Fruit fly (Drosophila melanogaster) whole organism, embryonic: Measurements from ENCODE around the gene TotZ.
A peak's percentile ranks its signal among the peaks of the same experiment; 100 is the strongest.

ENCODE experiments used
- Awh ChIP-seq: fragments of 200-800 bp; sonication (Bioruptor generic); IDR thresholded peaks from 2 replicates; pipeline ENCODE4, ENCODE4 v1.3.6; 2022; ENCODE audit warnings: missing biosample characterization, missing genetic modification characterization
- Bdp1 ChIP-seq: fragments of 200-800 bp; sonication (Bioruptor generic); optimal IDR thresholded peaks from 3 replicates; lab custom pipeline; 2016; ENCODE audit warnings: missing biosample characterization, missing genetic modification characterization
- CG10209 ChIP-seq: fragments of 200-800 bp; sonication (Bioruptor generic); optimal IDR thresholded peaks from 3 replicates; lab custom pipeline; 2017; ENCODE audit warnings: missing biosample characterization, mild to moderate bottlenecking, missing genetic modification characterization, missing genetic modification reagents
- CG10543 ChIP-seq: fragments of 200-800 bp; sonication (Bioruptor generic); optimal IDR thresholded peaks from 3 replicates; lab custom pipeline; 2017; ENCODE audit warnings: missing biosample characterization, mild to moderate bottlenecking, missing genetic modification characterization, moderate library complexity
- CG10979 ChIP-seq: fragments of 200-800 bp; sonication (Bioruptor generic); optimal IDR thresholded peaks from 2 replicates; lab custom pipeline; 2018; ENCODE audit warnings: missing biosample characterization, mild to moderate bottlenecking, missing genetic modification characterization, moderate library complexity
- CG12659 ChIP-seq: fragments of 200-800 bp; sonication (Bioruptor generic); optimal IDR thresholded peaks from 3 replicates; lab custom pipeline; 2017; ENCODE audit warnings: mild to moderate bottlenecking, missing biosample characterization, missing genetic modification reagents, missing genetic modification characterization
- CG17359 ChIP-seq: fragments of 200-800 bp; sonication (Bioruptor generic); optimal IDR thresholded peaks from 3 replicates; lab custom pipeline; 2018; ENCODE audit warnings: missing biosample characterization, mild to moderate bottlenecking, missing genetic modification characterization, moderate library complexity
- CG17361 ChIP-seq: fragments of 200-800 bp; sonication (Bioruptor generic); IDR thresholded peaks from 3 replicates; pipeline ENCODE4 v1.3.6; 2022; ENCODE audit warnings: missing biosample characterization, missing genetic modification characterization
- CG1792 ChIP-seq: fragments of 200-800 bp; sonication (Bioruptor generic); optimal IDR thresholded peaks from 2 replicates; lab custom pipeline; 2016; ENCODE audit warnings: missing biosample characterization, missing genetic modification characterization
- CG3838 ChIP-seq: fragments of 200-800 bp; sonication (Bioruptor generic); optimal IDR thresholded peaks from 3 replicates; lab custom pipeline; 2016; ENCODE audit warnings: missing biosample characterization, missing genetic modification characterization
- CG43689 ChIP-seq: fragments of 200-800 bp; sonication (Bioruptor generic); IDR thresholded peaks from 2 replicates; pipeline ENCODE4 v1.3.6; 2022; ENCODE audit warnings: missing biosample characterization, missing genetic modification characterization
- CG4404 ChIP-seq: fragments of 200-800 bp; sonication (Bioruptor generic); IDR thresholded peaks from 2 replicates; pipeline ENCODE4 v1.3.6; 2022; ENCODE audit warnings: missing biosample characterization, missing genetic modification characterization
- CG6813 ChIP-seq: fragments of 200-800 bp; sonication (Bioruptor generic); optimal IDR thresholded peaks from 2 replicates; lab custom pipeline; 2017; ENCODE audit warnings: missing biosample characterization, missing genetic modification characterization, mild to moderate bottlenecking, moderate library complexity, missing genetic modification reagents
- CG7357 ChIP-seq: fragments of 200-800 bp; sonication (Bioruptor generic); IDR thresholded peaks from 3 replicates; pipeline ENCODE4 v1.3.6; 2022; ENCODE audit warnings: missing biosample characterization, missing genetic modification characterization
- CG7839 ChIP-seq: fragments of 200-800 bp; sonication (Bioruptor generic); optimal IDR thresholded peaks from 3 replicates; lab custom pipeline; 2018; ENCODE audit warnings: missing biosample characterization, mild to moderate bottlenecking, missing genetic modification characterization, moderate library complexity
- CG7963 ChIP-seq: fragments of 200-800 bp; sonication (Bioruptor generic); IDR thresholded peaks from 3 replicates; pipeline ENCODE4 v1.3.6; 2022; ENCODE audit warnings: missing biosample characterization, missing genetic modification characterization; ENCODE audit not compliant: partially characterized antibody
- CG9727 ChIP-seq: fragments of 200-800 bp; sonication (Bioruptor generic); optimal IDR thresholded peaks from 3 replicates; lab custom pipeline; 2017; ENCODE audit warnings: missing biosample characterization, mild to moderate bottlenecking, missing genetic modification characterization
- CG9932 ChIP-seq: fragments of 200-800 bp; sonication (Bioruptor generic); IDR thresholded peaks from 2 replicates; pipeline ENCODE4 v1.3.6; 2022; ENCODE audit warnings: missing biosample characterization, missing genetic modification characterization
- D19A ChIP-seq: fragments of 200-800 bp; optimal IDR thresholded peaks from 3 replicates; lab custom pipeline; 2019; ENCODE audit warnings: missing biosample characterization, mild to moderate bottlenecking, missing genetic modification characterization, moderate library complexity
- Dip2 ChIP-seq: fragments of 200-800 bp; sonication (Bioruptor generic); IDR thresholded peaks from 2 replicates; pipeline ENCODE4 v1.3.6; 2022; ENCODE audit warnings: missing biosample characterization, missing genetic modification characterization
- Hr51 ChIP-seq, 2 experiments: fragments of 200-800 bp; sonication (Bioruptor generic); optimal IDR thresholded peaks; 2 replicates in 1 of 2; 3 replicates in 1 of 2; lab custom pipeline; 2016 to 2018; ENCODE audit warnings: missing biosample characterization in 2 of 2, missing genetic modification characterization in 2 of 2, mild to moderate bottlenecking in 1 of 2, moderate library complexity in 1 of 2
- Lim3 ChIP-seq: fragments of 200-800 bp; sonication (Bioruptor generic); IDR thresholded peaks from 2 replicates; pipeline ENCODE4 v1.3.6; 2022; ENCODE audit warnings: missing biosample characterization, missing genetic modification characterization
- MBD-R2 ChIP-seq: fragments of 200-800 bp; sonication (Bioruptor generic); IDR thresholded peaks from 2 replicates; pipeline ENCODE4 v1.3.6; 2022; ENCODE audit warnings: missing biosample characterization, missing genetic modification characterization
- Mad ChIP-seq: fragments of 200-800 bp; sonication (Bioruptor generic); optimal IDR thresholded peaks from 2 replicates; lab custom pipeline; 2016; ENCODE audit warnings: missing biosample characterization, missing genetic modification characterization
- Med ChIP-seq: fragments of 200-800 bp; sonication (Bioruptor generic); peaks from one replicate; lab custom pipeline; 2016; ENCODE audit warnings: missing biosample characterization, missing genetic modification characterization, mild to moderate bottlenecking, inconsistent platforms, moderate library complexity
- Meics ChIP-seq: fragments of 200-800 bp; sonication (Bioruptor generic); optimal IDR thresholded peaks from 2 replicates; lab custom pipeline; 2017; ENCODE audit warnings: missing biosample characterization, mild to moderate bottlenecking, missing genetic modification characterization
- Mes4 ChIP-seq: fragments of 200-800 bp; sonication (Bioruptor generic); optimal IDR thresholded peaks from 2 replicates; lab custom pipeline; 2016; ENCODE audit warnings: missing biosample characterization, missing genetic modification characterization
- NC2β ChIP-seq: fragments of 200-800 bp; sonication (Bioruptor generic); optimal IDR thresholded peaks from 2 replicates; lab custom pipeline; 2016; ENCODE audit warnings: missing biosample characterization, missing genetic modification characterization
- Nf-YB ChIP-seq: fragments of 200-800 bp; sonication (Bioruptor generic); optimal IDR thresholded peaks from 3 replicates; lab custom pipeline; 2019; ENCODE audit warnings: missing biosample characterization, mild to moderate bottlenecking, missing genetic modification characterization, moderate library complexity
- Nf-YC ChIP-seq: fragments of 200-800 bp; optimal IDR thresholded peaks from 3 replicates; lab custom pipeline; 2019; ENCODE audit warnings: missing biosample characterization, mild to moderate bottlenecking, missing genetic modification characterization, moderate library complexity
- Ptx1 ChIP-seq: fragments of 200-800 bp; sonication (Bioruptor generic); IDR thresholded peaks from 2 replicates; pipeline ENCODE4 v1.3.6; 2022; ENCODE audit warnings: missing biosample characterization, missing genetic modification characterization
- Ssrp ChIP-seq: fragments of 200-800 bp; sonication (Bioruptor generic); optimal IDR thresholded peaks from 2 replicates; lab custom pipeline; 2018; ENCODE audit warnings: missing biosample characterization, mild to moderate bottlenecking, missing genetic modification characterization, moderate library complexity
- ac ChIP-seq: fragments of 200-800 bp; sonication (Bioruptor generic); optimal IDR thresholded peaks from 3 replicates; lab custom pipeline; 2017; ENCODE audit warnings: missing biosample characterization, mild to moderate bottlenecking, missing genetic modification characterization
- chn ChIP-seq: fragments of 200-800 bp; sonication (Bioruptor generic); optimal IDR thresholded peaks from 2 replicates; lab custom pipeline; 2016; ENCODE audit warnings: missing biosample characterization, missing genetic modification characterization
- corto ChIP-seq: fragments of 200-800 bp; sonication (Bioruptor generic); optimal IDR thresholded peaks from 2 replicates; lab custom pipeline; 2016; ENCODE audit warnings: missing biosample characterization, mild to moderate bottlenecking, missing genetic modification characterization, moderate library complexity
- dimm ChIP-seq: fragments of 200-800 bp; sonication (Bioruptor generic); IDR thresholded peaks from 2 replicates; pipeline ENCODE4 v1.3.6; 2022; ENCODE audit warnings: missing biosample characterization, missing genetic modification characterization
- fru ChIP-seq: fragments of >200 bp; optimal IDR thresholded peaks from 2 replicates; lab custom pipeline; 2017
- ftz-f1 ChIP-seq: fragments of 200-800 bp; sonication (Bioruptor generic); optimal IDR thresholded peaks from 2 replicates; lab custom pipeline; 2016; ENCODE audit warnings: missing biosample characterization, missing genetic modification characterization
- gro ChIP-seq: fragments of 200-800 bp; sonication (Bioruptor generic); optimal IDR thresholded peaks from 2 replicates; lab custom pipeline; 2016; ENCODE audit warnings: missing biosample characterization, missing genetic modification characterization
- hb ChIP-seq: fragments of 200-800 bp; sonication (Bioruptor generic); IDR thresholded peaks from 3 replicates; pipeline ENCODE4 v1.3.6; 2022; ENCODE audit warnings: missing biosample characterization, missing genetic modification characterization; ENCODE audit not compliant: partially characterized antibody
- hth ChIP-seq: fragments of >200 bp; optimal IDR thresholded peaks from 2 replicates; lab custom pipeline; 2017; ENCODE audit warnings: inconsistent platforms
- ind ChIP-seq: fragments of 200-800 bp; sonication (Bioruptor generic); optimal IDR thresholded peaks from 3 replicates; lab custom pipeline; 2016; ENCODE audit warnings: missing biosample characterization, missing genetic modification characterization
- jing ChIP-seq: fragments of 200-800 bp; sonication (Bioruptor generic); optimal IDR thresholded peaks from 2 replicates; lab custom pipeline; 2018; ENCODE audit warnings: missing biosample characterization, mild to moderate bottlenecking, missing genetic modification characterization
- luna ChIP-seq: fragments of 200-800 bp; sonication (Bioruptor generic); optimal IDR thresholded peaks from 2 replicates; lab custom pipeline; 2016; ENCODE audit warnings: missing biosample characterization, missing genetic modification characterization
- pfk ChIP-seq: fragments of 200-800 bp; sonication (Bioruptor generic); optimal IDR thresholded peaks from 2 replicates; lab custom pipeline; 2018; ENCODE audit warnings: missing biosample characterization, mild to moderate bottlenecking, missing genetic modification characterization, moderate library complexity
- row ChIP-seq: fragments of 200-800 bp; sonication (Bioruptor generic); IDR thresholded peaks from 3 replicates; pipeline ENCODE4 v1.3.6; 2022; ENCODE audit warnings: missing biosample characterization, missing genetic modification characterization
- run ChIP-seq: fragments of 200-800 bp; sonication (Bioruptor generic); optimal IDR thresholded peaks from 3 replicates; lab custom pipeline; 2018; ENCODE audit warnings: missing biosample characterization, mild to moderate bottlenecking, missing genetic modification characterization
- sd ChIP-seq: fragments of 200-800 bp; sonication (Bioruptor generic); optimal IDR thresholded peaks from 3 replicates; lab custom pipeline; 2018; ENCODE audit warnings: missing biosample characterization, mild to moderate bottlenecking, missing genetic modification characterization, moderate library complexity
- slbo ChIP-seq: fragments of 200-800 bp; sonication (Bioruptor generic); IDR thresholded peaks from 2 replicates; pipeline ENCODE4 v1.3.6; 2022; ENCODE audit warnings: missing biosample characterization, missing genetic modification characterization
- stwl ChIP-seq: fragments of 200-800 bp; sonication (Bioruptor generic); optimal IDR thresholded peaks from 3 replicates; lab custom pipeline; 2018; ENCODE audit warnings: missing biosample characterization, mild to moderate bottlenecking, missing genetic modification characterization, moderate library complexity
- trem ChIP-seq: fragments of 200-800 bp; optimal IDR thresholded peaks from 3 replicates; lab custom pipeline; 2019; ENCODE audit warnings: missing biosample characterization, mild to moderate bottlenecking, missing genetic modification characterization, moderate library complexity
- tx ChIP-seq: fragments of 200-800 bp; sonication (Bioruptor generic); optimal IDR thresholded peaks from 2 replicates; lab custom pipeline; 2016; ENCODE audit warnings: missing biosample characterization, missing genetic modification characterization
- vfl ChIP-seq: fragments of 200-800 bp; sonication (Bioruptor generic); optimal IDR thresholded peaks from 2 replicates; lab custom pipeline; 2016; ENCODE audit warnings: missing biosample characterization, missing genetic modification characterization

Gene TotZ

DNA sequence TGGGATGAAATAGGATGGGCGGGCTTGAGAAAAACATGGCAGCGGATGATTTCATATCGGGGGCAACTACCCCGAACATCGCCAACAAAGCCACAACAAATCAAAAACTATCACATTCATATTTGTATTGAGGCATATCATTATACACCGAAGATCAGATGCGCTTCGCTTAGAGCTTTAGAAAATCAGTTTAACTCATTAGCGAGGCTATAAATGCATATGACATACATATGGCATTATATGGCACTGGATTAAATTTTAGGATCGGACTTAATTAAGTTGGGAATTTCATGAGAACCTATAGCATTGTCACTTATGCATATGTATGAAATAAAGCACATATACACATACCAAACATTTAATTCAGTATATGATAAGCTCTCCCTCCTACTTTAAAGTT, 31.2 kb upstream of the TotZ start:
- TF ChIP-seq Med (GFP tag; lab: Kevin White, UChicago) (peak; percentile 58), CG10543 (GFP tag; lab: Kevin White, UChicago) (no peak), CG7839 (tag; lab: Kevin White, UChicago) (peak; percentile 40), Ssrp (tag; lab: Kevin White, UChicago) (no peak), Ptx1 (GFP tag; lab: Robert Waterston, UW) (peak; percentile 28; the same call in 1 of the 2 replicates), jing (no peak), CG10979 (tag; lab: Kevin White, UChicago) (peak; percentile 3), CG6813 (no peak), fru (lab: Kevin White, UChicago) (no peak), CG1792 (GFP tag; lab: Kevin White, UChicago) (no peak), Bdp1 (GFP tag; lab: Kevin White, UChicago) (no peak), Nf-YB (GFP tag; lab: Kevin White, UChicago) (peak; percentile 64), ac (GFP tag; lab: Kevin White, UChicago) (no peak), Dip2 (no peak), pfk (GFP tag; lab: Kevin White, UChicago) (no peak), Mad (GFP tag; lab: Kevin White, UChicago) (no peak), row (GFP tag; lab: Robert Waterston, UW) (0 out of 3 replicates have a peak, but pooled peaks have one; percentile 12), Hr51 (GFP tag; optimal IDR thresholded peaks at IDR 0.05; lab: Kevin White, UChicago) (no peak), CG10209 (GFP tag; lab: Kevin White, UChicago) (no peak), corto (GFP tag; lab: Kevin White, UChicago) (no peak), CG7963 (GFP tag; lab: Robert Waterston, UW) (no peak), Mes4 (GFP tag; lab: Kevin White, UChicago) (no peak), luna (GFP tag; lab: Kevin White, UChicago) (no peak), CG43689 (GFP tag; lab: Robert Waterston, UW) (no peak), MBD-R2 (GFP tag; lab: Robert Waterston, UW) (no peak), chn (GFP tag; lab: Kevin White, UChicago) (no peak), ind (GFP tag; lab: Kevin White, UChicago) (no peak), sd (tag; lab: Kevin White, UChicago) (no peak), D19A (tag; lab: Kevin White, UChicago) (peak; percentile 94), Lim3 (GFP tag; lab: Robert Waterston, UW) (no peak), NC2β (GFP tag; lab: Kevin White, UChicago) (no peak), CG9727 (GFP tag; lab: Kevin White, UChicago) (no peak), CG4404 (GFP tag; lab: Robert Waterston, UW) (no peak), hth (no peak), dimm (GFP tag; lab: Robert Waterston, UW) (no peak), CG12659 (no peak), run (no peak), tx (no peak), CG17361 (GFP tag; lab: Robert Waterston, UW) (no peak), stwl (tag; lab: Kevin White, UChicago) (no peak), trem (tag; lab: Kevin White, UChicago) (no peak), CG9932 (no peak), CG3838 (no peak), Awh (no peak), Nf-YC (no peak), CG7357 (GFP tag; lab: Robert Waterston, UW) (no peak), gro (GFP tag; lab: Kevin White, UChicago) (no peak), ftz-f1 (GFP tag; lab: Kevin White, UChicago) (no peak), slbo (GFP tag; lab: Robert Waterston, UW) (no peak; the same call in 1 of the 2 replicates), vfl (no peak), hb (no peak), CG17359 (no peak), Meics (GFP tag; lab: Kevin White, UChicago) (peak; percentile 6)
